Fruit fly (Drosophila melanogaster) whole organism, prepupa: ENCODE results near the gene NimB5.

Source experiments
- Blimp-1 ChIP-seq: fragments of 200-800 bp; sonication (Bioruptor generic); optimal IDR thresholded peaks from 3 replicates; lab custom pipeline; 2017; ENCODE audit warnings: missing biosample characterization, missing genetic modification characterization, mild to moderate bottlenecking, moderate library complexity, missing genetic modification reagents
- CG10631 ChIP-seq: fragments of 200-800 bp; sonication (Bioruptor generic); optimal IDR thresholded peaks from 2 replicates; lab custom pipeline; 2016; ENCODE audit warnings: missing biosample characterization, missing genetic modification characterization
- CG10669 ChIP-seq: fragments of 200-800 bp; sonication (Bioruptor generic); optimal IDR thresholded peaks from 3 replicates; lab custom pipeline; 2018; ENCODE audit warnings: missing biosample characterization, mild to moderate bottlenecking, missing genetic modification characterization, moderate library complexity
- CG11294 ChIP-seq: fragments of 200-800 bp; sonication (Bioruptor generic); IDR thresholded peaks from 2 replicates; pipeline ENCODE4 v1.3.6; 2022; ENCODE audit warnings: missing biosample characterization, missing genetic modification characterization
- CG11762 ChIP-seq: fragments of 200-800 bp; sonication (Bioruptor generic); optimal IDR thresholded peaks from 3 replicates; lab custom pipeline; 2016; ENCODE audit warnings: missing biosample characterization, missing genetic modification characterization; ENCODE audit not compliant: insufficient read depth
- CG1621 ChIP-seq: fragments of 200-800 bp; sonication (Bioruptor generic); optimal IDR thresholded peaks from 3 replicates; lab custom pipeline; 2018; ENCODE audit warnings: missing biosample characterization, mild to moderate bottlenecking, missing genetic modification characterization
- CG16779 ChIP-seq: fragments of 200-800 bp; sonication (Bioruptor generic); optimal IDR thresholded peaks from 3 replicates; lab custom pipeline; 2017; ENCODE audit warnings: missing biosample characterization, mild to moderate bottlenecking, missing genetic modification characterization
- CG3032 ChIP-seq: fragments of 200-800 bp; optimal IDR thresholded peaks from 2 replicates; lab custom pipeline; 2019; ENCODE audit warnings: missing biosample characterization, mild to moderate bottlenecking, missing genetic modification characterization, moderate library complexity
- CG31627 ChIP-seq: fragments of 200-800 bp; sonication (Bioruptor generic); optimal IDR thresholded peaks from 3 replicates; lab custom pipeline; 2016; ENCODE audit warnings: missing biosample characterization, missing genetic modification characterization
- CG4318 ChIP-seq: fragments of 200-800 bp; sonication (Bioruptor generic); optimal IDR thresholded peaks from 3 replicates; lab custom pipeline; 2017; ENCODE audit warnings: missing biosample characterization, mild to moderate bottlenecking, missing genetic modification characterization
- CG6163 ChIP-seq: fragments of 200-800 bp; sonication (Bioruptor generic); IDR thresholded peaks from 3 replicates; pipeline ENCODE4 v1.3.6; 2022; ENCODE audit warnings: missing biosample characterization, missing genetic modification characterization
- CG6276 ChIP-seq: fragments of 200-800 bp; sonication (Bioruptor generic); optimal IDR thresholded peaks from 2 replicates; lab custom pipeline; 2017; ENCODE audit warnings: missing biosample characterization, mild to moderate bottlenecking, missing genetic modification characterization
- CG6792 ChIP-seq: fragments of 200-800 bp; sonication (Bioruptor generic); optimal IDR thresholded peaks from 3 replicates; lab custom pipeline; 2016; ENCODE audit warnings: missing biosample characterization, missing genetic modification characterization
- CG6808 ChIP-seq: fragments of 200-800 bp; sonication (Bioruptor generic); optimal IDR thresholded peaks from 3 replicates; lab custom pipeline; 2017; ENCODE audit warnings: missing biosample characterization, missing genetic modification characterization, mild to moderate bottlenecking, moderate library complexity, missing genetic modification reagents
- CG6854 ChIP-seq: fragments of 200-800 bp; sonication (Bioruptor generic); optimal IDR thresholded peaks from 2 replicates; lab custom pipeline; 2017; ENCODE audit warnings: missing biosample characterization, mild to moderate bottlenecking, missing genetic modification characterization
- CG7368 ChIP-seq: fragments of 200-800 bp; sonication (Bioruptor generic); optimal IDR thresholded peaks from 3 replicates; lab custom pipeline; 2016; ENCODE audit warnings: missing biosample characterization, missing genetic modification characterization
- CG8119 ChIP-seq: fragments of 200-800 bp; sonication (Bioruptor generic); IDR thresholded peaks from 3 replicates; pipeline ENCODE4 v1.3.6; 2022; ENCODE audit warnings: missing biosample characterization, missing genetic modification characterization
- CG8319 ChIP-seq: fragments of 200-800 bp; sonication (Bioruptor generic); optimal IDR thresholded peaks from 3 replicates; lab custom pipeline; 2016; ENCODE audit warnings: missing biosample characterization, missing genetic modification characterization
- CG8632 ChIP-seq: fragments of 200-800 bp; sonication (Bioruptor generic); optimal IDR thresholded peaks from 3 replicates; lab custom pipeline; 2016; ENCODE audit warnings: missing biosample characterization, missing genetic modification characterization
- CG9139 ChIP-seq: fragments of 200-800 bp; sonication (Bioruptor generic); optimal IDR thresholded peaks from 3 replicates; lab custom pipeline; 2017; ENCODE audit warnings: missing biosample characterization, mild to moderate bottlenecking, missing genetic modification characterization
- Eip75B ChIP-seq: fragments of 200-800 bp; sonication (Bioruptor generic); optimal IDR thresholded peaks from 3 replicates; lab custom pipeline; 2016; ENCODE audit warnings: missing biosample characterization, missing genetic modification characterization
- Eip78C ChIP-seq: fragments of 200-800 bp; sonication (Bioruptor generic); peaks from one replicate; lab custom pipeline; 2016; ENCODE audit warnings: missing biosample characterization, missing genetic modification characterization
- Eip93F ChIP-seq: fragments of 200-800 bp; sonication (Bioruptor generic); optimal IDR thresholded peaks from 2 replicates; lab custom pipeline; 2016; ENCODE audit warnings: missing biosample characterization, mild to moderate bottlenecking, missing genetic modification characterization
- Ets21C ChIP-seq: fragments of 200-800 bp; sonication (Bioruptor generic); optimal IDR thresholded peaks from 3 replicates; lab custom pipeline; 2016; ENCODE audit warnings: missing biosample characterization, missing genetic modification characterization
- Ets96B ChIP-seq: fragments of 200-800 bp; optimal IDR thresholded peaks from 2 replicates; lab custom pipeline; 2019; ENCODE audit warnings: missing biosample characterization, mild to moderate bottlenecking, missing genetic modification characterization, moderate library complexity
- Gug ChIP-seq: fragments of 200-800 bp; sonication (Bioruptor generic); IDR thresholded peaks from 2 replicates; pipeline ENCODE4 v1.3.6; 2022; ENCODE audit warnings: missing biosample characterization, missing genetic modification characterization
- Hr38 ChIP-seq: sonication (Bioruptor generic); optimal IDR thresholded peaks from 2 replicates; lab custom pipeline; 2016; ENCODE audit warnings: missing biosample characterization, missing genetic modification characterization
- Hr39 ChIP-seq: fragments of 200-800 bp; sonication (Bioruptor generic); optimal IDR thresholded peaks from 2 replicates; lab custom pipeline; 2016; ENCODE audit warnings: missing biosample characterization, missing genetic modification characterization
- Hr4 ChIP-seq: fragments of 200-800 bp; sonication (Bioruptor generic); optimal IDR thresholded peaks from 3 replicates; lab custom pipeline; 2016; ENCODE audit warnings: missing biosample characterization, missing genetic modification characterization
- Lpt ChIP-seq: fragments of 200-800 bp; sonication (Bioruptor generic); optimal IDR thresholded peaks from 3 replicates; lab custom pipeline; 2016; ENCODE audit warnings: missing biosample characterization, missing genetic modification characterization
- OdsH ChIP-seq: fragments of 200-800 bp; sonication (Bioruptor generic); optimal IDR thresholded peaks from 3 replicates; lab custom pipeline; 2016; ENCODE audit warnings: missing biosample characterization, missing genetic modification characterization
- Smox ChIP-seq: fragments of 200-800 bp; sonication (Bioruptor generic); optimal IDR thresholded peaks from 3 replicates; lab custom pipeline; 2016; ENCODE audit warnings: missing biosample characterization, missing genetic modification characterization
- Sox102F ChIP-seq: fragments of 200-800 bp; sonication (Bioruptor generic); optimal IDR thresholded peaks from 2 replicates; lab custom pipeline; 2016; ENCODE audit warnings: missing biosample characterization, mild to moderate bottlenecking, missing genetic modification characterization
- Sox14 ChIP-seq: fragments of 200-800 bp; sonication (Bioruptor generic); optimal IDR thresholded peaks from 3 replicates; lab custom pipeline; 2016; ENCODE audit warnings: missing biosample characterization, missing genetic modification characterization
- Sox15 ChIP-seq: fragments of 200-800 bp; sonication (Bioruptor generic); optimal IDR thresholded peaks from 3 replicates; lab custom pipeline; 2016; ENCODE audit warnings: missing biosample characterization, missing genetic modification characterization
- acj6 ChIP-seq: fragments of 200-800 bp; sonication (Bioruptor generic); optimal IDR thresholded peaks from 3 replicates; lab custom pipeline; 2016; ENCODE audit warnings: missing biosample characterization, missing genetic modification characterization
- cyc ChIP-seq: fragments of 200-800 bp; sonication (Bioruptor generic); optimal IDR thresholded peaks from 3 replicates; lab custom pipeline; 2016; ENCODE audit warnings: missing biosample characterization, missing genetic modification characterization
- dsx ChIP-seq: fragments of 200-800 bp; optimal IDR thresholded peaks from 3 replicates; lab custom pipeline; 2019; ENCODE audit warnings: missing biosample characterization, mild to moderate bottlenecking, missing genetic modification characterization, moderate library complexity; ENCODE audit not compliant: poor library complexity, severe bottlenecking
- eg ChIP-seq: fragments of 200-800 bp; sonication (Bioruptor generic); IDR thresholded peaks from 3 replicates; pipeline ENCODE4 v1.3.6; 2022; ENCODE audit warnings: missing biosample characterization, missing genetic modification characterization
- esn ChIP-seq: fragments of 200-800 bp; sonication (Bioruptor generic); optimal IDR thresholded peaks from 2 replicates; lab custom pipeline; 2016; ENCODE audit warnings: missing biosample characterization, mild to moderate bottlenecking, missing genetic modification characterization, moderate library complexity
- fd59A ChIP-seq: fragments of 200-800 bp; sonication (Bioruptor generic); optimal IDR thresholded peaks from 2 replicates; lab custom pipeline; 2017; ENCODE audit warnings: missing biosample characterization, mild to moderate bottlenecking, missing genetic modification characterization, missing genetic modification reagents
- fd85E ChIP-seq: fragments of 200-800 bp; sonication (Bioruptor generic); optimal IDR thresholded peaks from 3 replicates; lab custom pipeline; 2016; ENCODE audit warnings: missing biosample characterization, missing genetic modification characterization
- lz ChIP-seq: fragments of 200-800 bp; sonication (Bioruptor generic); optimal IDR thresholded peaks from 3 replicates; lab custom pipeline; 2016; ENCODE audit warnings: missing biosample characterization, missing genetic modification characterization
- net ChIP-seq: fragments of 200-800 bp; sonication (Bioruptor generic); optimal IDR thresholded peaks from 3 replicates; lab custom pipeline; 2016; ENCODE audit warnings: missing biosample characterization, missing genetic modification characterization
- pdm3 ChIP-seq: fragments of 200-800 bp; sonication (Bioruptor generic); optimal IDR thresholded peaks from 3 replicates; lab custom pipeline; 2016; ENCODE audit warnings: missing biosample characterization, missing genetic modification characterization
- spab ChIP-seq: fragments of 200-800 bp; sonication (Bioruptor generic); optimal IDR thresholded peaks from 2 replicates; lab custom pipeline; 2017; ENCODE audit warnings: missing biosample characterization, mild to moderate bottlenecking, missing genetic modification characterization, missing genetic modification reagents
- ss ChIP-seq, 2 experiments: fragments of 200-800 bp; sonication (Bioruptor generic); optimal IDR thresholded peaks; 2 replicates in 1 of 2; 3 replicates in 1 of 2; lab custom pipeline; 2017 to 2018; ENCODE audit warnings: mild to moderate bottlenecking in 2 of 2, missing biosample characterization in 2 of 2, missing genetic modification characterization in 2 of 2, moderate library complexity in 1 of 2
- svp ChIP-seq: fragments of 200-800 bp; sonication (Bioruptor generic); peaks from one replicate; lab custom pipeline; 2016; ENCODE audit warnings: missing biosample characterization, missing genetic modification characterization
- topi ChIP-seq: fragments of 200-800 bp; sonication (Bioruptor generic); optimal IDR thresholded peaks from 3 replicates; lab custom pipeline; 2016; ENCODE audit warnings: missing biosample characterization, missing genetic modification characterization
- vri ChIP-seq: fragments of 200-800 bp; sonication (Bioruptor generic); optimal IDR thresholded peaks from 3 replicates; lab custom pipeline; 2016; ENCODE audit warnings: missing biosample characterization, mild to moderate bottlenecking, missing genetic modification characterization

The NimB5 gene

dm6 chr2L:13979826-13980225 lies 9.8 kb downstream of the NimB5 start, which contains the start of gene NimC2:
Gene NimC2, plus strand, starts transcription at chr2L:13980126.
- TF ChIP-seq Sox15 (GFP tag; lab: Kevin White, UChicago) (no peak), svp (GFP tag; lab: Kevin White, UChicago) (peak; percentile 82)

DNA sequence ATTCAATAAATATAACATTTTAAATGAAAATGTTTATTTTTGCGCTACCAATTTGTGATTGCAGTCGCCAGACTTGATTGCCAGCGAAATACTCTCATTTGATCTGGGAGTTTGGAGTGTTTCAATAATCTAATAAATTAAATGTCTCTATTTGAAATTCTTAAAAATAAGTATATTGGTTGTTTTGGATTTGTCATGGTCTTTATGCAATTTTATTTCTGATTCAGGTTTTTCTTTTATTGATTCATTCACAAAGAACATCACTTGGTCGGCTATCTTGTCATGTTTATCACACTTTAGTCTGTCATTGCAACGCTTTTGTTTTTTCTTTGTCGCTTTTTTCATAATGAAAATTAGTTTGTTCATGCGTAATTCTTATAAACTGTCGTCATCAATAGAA lies 29.0 kb downstream of the NimB5 start:
- no peak for TF ChIP-seq Hr4
- TF ChIP-seq Sox15 (GFP tag; lab: Kevin White, UChicago), result no peak
- TF ChIP-seq CG8319 (GFP tag; lab: Kevin White, UChicago), result no peak
- TF ChIP-seq CG3032 (tag; lab: Kevin White, UChicago), result no peak
- no peak for TF ChIP-seq CG6854 (GFP tag; lab: Kevin White, UChicago)
- no peak for TF ChIP-seq dsx
- no peak for TF ChIP-seq CG10669 (GFP tag; lab: Kevin White, UChicago)
- no peak for TF ChIP-seq Lpt (GFP tag; lab: Kevin White, UChicago)
- peak; percentile 44 for TF ChIP-seq cyc (GFP tag; lab: Kevin White, UChicago)
- no peak for TF ChIP-seq Eip93F (GFP tag; lab: Kevin White, UChicago)
- TF ChIP-seq CG10631, result peak; percentile 3
- no peak for TF ChIP-seq CG6808 (GFP tag; lab: Kevin White, UChicago)
- peak; percentile 48; the same call in 1 of the 2 replicates for TF ChIP-seq CG11294 (GFP tag; lab: Robert Waterston, UW)
- peak; percentile 33 for TF ChIP-seq Blimp-1 (GFP tag; lab: Kevin White, UChicago)
- TF ChIP-seq CG1621, result no peak
- TF ChIP-seq Smox, result peak; percentile 56
- peak; percentile 57 for TF ChIP-seq lz (GFP tag; lab: Kevin White, UChicago)
- no peak for TF ChIP-seq Ets21C (GFP tag; lab: Kevin White, UChicago)
- TF ChIP-seq net (GFP tag; lab: Kevin White, UChicago), result no peak
- no peak for TF ChIP-seq Hr38 (GFP tag; lab: Kevin White, UChicago)
- TF ChIP-seq fd85E (GFP tag; lab: Kevin White, UChicago), result no peak
- no peak for TF ChIP-seq CG4318 (GFP tag; lab: Kevin White, UChicago)
- peak; percentile 65 for TF ChIP-seq Sox102F (GFP tag; lab: Kevin White, UChicago)
- TF ChIP-seq CG6792, result no peak
- TF ChIP-seq OdsH (GFP tag; lab: Kevin White, UChicago), result peak; percentile 8
- TF ChIP-seq esn (GFP tag; lab: Kevin White, UChicago), result no peak
- peak; percentile 84 for TF ChIP-seq Eip78C
- no peak for TF ChIP-seq vri (GFP tag; lab: Kevin White, UChicago)
- TF ChIP-seq Ets96B, result no peak
- TF ChIP-seq Sox14 (GFP tag; lab: Kevin White, UChicago), result peak; percentile 40
- no peak for TF ChIP-seq spab (GFP tag; lab: Kevin White, UChicago)
- TF ChIP-seq ss (GFP tag; optimal IDR thresholded peaks at IDR 0.05; lab: Kevin White, UChicago), result no peak
- peak; percentile 70 for TF ChIP-seq eg
- TF ChIP-seq fd59A (GFP tag; lab: Kevin White, UChicago), result no peak
- TF ChIP-seq CG9139 (GFP tag; lab: Kevin White, UChicago), result no peak
- TF ChIP-seq Eip75B (GFP tag; lab: Kevin White, UChicago), result no peak
- TF ChIP-seq pdm3 (GFP tag; lab: Kevin White, UChicago), result peak; percentile 38
- peak; percentile 27 for TF ChIP-seq acj6 (GFP tag; lab: Kevin White, UChicago)
- TF ChIP-seq CG7368 (GFP tag; lab: Kevin White, UChicago), result no peak
- no peak for TF ChIP-seq Hr39 (GFP tag; lab: Kevin White, UChicago)
- peak; percentile 37; the same call in 1 of the 2 replicates for TF ChIP-seq Gug (GFP tag; lab: Robert Waterston, UW)
- TF ChIP-seq CG8632 (GFP tag; lab: Kevin White, UChicago), result no peak
- peak; percentile 86 for TF ChIP-seq svp (GFP tag; lab: Kevin White, UChicago)
- TF ChIP-seq CG11762 (GFP tag; lab: Kevin White, UChicago), result no peak
- peak; percentile 36 for TF ChIP-seq CG31627 (GFP tag; lab: Kevin White, UChicago)
- TF ChIP-seq CG16779 (tag; lab: Kevin White, UChicago), result no peak
- TF ChIP-seq topi (GFP tag; lab: Kevin White, UChicago), result peak; percentile 61
- TF ChIP-seq CG6163 (GFP tag; lab: Robert Waterston, UW), result peak; percentile 37; the same call in 1 of the 3 replicates
- TF ChIP-seq CG6276, result no peak
- TF ChIP-seq CG8119 (GFP tag; lab: Robert Waterston, UW), result peak; percentile 52; the same call in 1 of the 3 replicates
